Fruit fly (Drosophila melanogaster): ENCODE data around the gene Adh.

DNA sequence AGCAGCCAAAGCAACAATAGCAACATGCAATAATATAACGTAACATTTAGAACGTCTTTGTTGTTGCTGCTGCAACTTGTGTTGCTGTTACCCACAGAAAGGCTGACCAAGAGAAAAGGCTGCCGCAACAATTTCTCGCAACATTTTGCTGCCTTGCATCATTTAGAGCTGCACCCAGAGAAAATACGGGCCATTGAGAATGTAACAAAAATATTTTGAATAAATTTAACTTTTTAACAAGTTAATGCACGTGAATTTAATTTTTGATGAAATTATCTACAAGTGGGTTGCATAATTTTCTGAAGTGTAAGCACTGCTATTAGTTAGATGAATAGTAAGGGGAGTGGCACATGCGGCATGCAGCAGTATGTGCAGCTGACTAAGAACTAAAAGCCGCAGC, 8.5 kb downstream of the Adh start:
- TF ChIP-seq insv (optimal IDR thresholded peaks at IDR 0.05) (no peak), h (optimal IDR thresholded peaks at IDR 0.05) (no peak), psq (optimal IDR thresholded peaks at IDR 0.05) (no peak), Myc (optimal IDR thresholded peaks at IDR 0.05) (no peak), Sin3A (optimal IDR thresholded peaks at IDR 0.05) (no peak)
